Worm (Caenorhabditis elegans) whole organism, young adult: ENCODE results near the gene ZK228.4.

Experiments used
- Y56A3A.18 ChIP-seq: fragments of 200-800 bp; sonication (Bioruptor generic); IDR thresholded peaks from 2 replicates; pipeline ENCODE4 v1.3.6; 2022; ENCODE audit warnings: missing genetic modification reagents, missing genetic modification characterization, missing compliant biosample characterization
- Y67H2A.10 ChIP-seq: fragments of 200-800 bp; sonication (Bioruptor generic); conservative IDR thresholded peaks from 2 replicates; pipeline ENCODE4 v1.3.6; 2022; ENCODE audit warnings: missing genetic modification reagents, missing genetic modification characterization, missing compliant biosample characterization
- gei-17 ChIP-seq: fragments of 200-800 bp; sonication (Bioruptor generic); optimal IDR thresholded peaks from 2 replicates; lab custom pipeline; 2018; ENCODE audit warnings: mild to moderate bottlenecking, missing genetic modification characterization, missing compliant biosample characterization
- lin-40 ChIP-seq: sonication (generic microtip); optimal IDR thresholded peaks from 2 replicates; lab custom pipeline; 2016; ENCODE audit warnings: missing genetic modification characterization, mild to moderate bottlenecking, missing compliant biosample characterization, missing genotype, missing genetic modification reagents
- madf-6 ChIP-seq: fragments of 200-800 bp; sonication (Bioruptor generic); IDR thresholded peaks from 2 replicates; pipeline ENCODE4 v1.3.6; 2022; ENCODE audit warnings: missing genetic modification reagents, missing genetic modification characterization, missing compliant biosample characterization
- rpc-1 ChIP-seq, 2 experiments: fragments of 150-350 bp in 1 of 2; sonication (generic microtip) in 1 of 2; optimal IDR thresholded peaks; 2 replicates each; lab custom pipeline; 2014 to 2018; ENCODE audit warnings: missing biosample characterization in 1 of 2, missing genetic modification characterization in 1 of 2, missing genetic modification reagents in 1 of 2, missing genotype in 1 of 2
- snpc-1.3 ChIP-seq: sonication (generic microtip); optimal IDR thresholded peaks from 2 replicates; lab custom pipeline; 2017; ENCODE audit warnings: missing genetic modification characterization, mild to moderate bottlenecking, missing compliant biosample characterization, antibody characterized with exemption, moderate library complexity, missing genotype, missing genetic modification reagents; ENCODE audit not compliant: insufficient read depth

ce11 chrV:18438081-18438480 lies 24.5 kb upstream of the ZK228.4 start, which contains the start of gene ZK262.8:
- TF ChIP-seq madf-6 (GFP tag; lab: Robert Waterston, UW) (no peak), Y56A3A.18 (GFP tag; lab: Robert Waterston, UW) (no peak), rpc-1 (optimal IDR thresholded peaks at IDR 0.05; lab: Kevin White, UChicago) (no peak), rpc-1 (tag; optimal IDR thresholded peaks at IDR 0.05; lab: Kevin White, UChicago) (no peak), Y67H2A.10 (GFP tag; lab: Robert Waterston, UW) (no peak), lin-40 (no peak), snpc-1.3 (tag; lab: Kevin White, UChicago) (no peak), gei-17 (GFP tag; lab: Kevin White, UChicago) (no peak)
